Fruit fly (Drosophila melanogaster) whole organism, embryonic: ENCODE data around the gene CG10597.
A peak's percentile ranks its signal among the peaks of the same experiment; 100 is the strongest.

ENCODE experiments used
- Ada2b ChIP-seq: fragments of 200-800 bp; sonication (Bioruptor generic); IDR thresholded peaks from 2 replicates; pipeline ENCODE4 v1.3.6; 2022; ENCODE audit warnings: missing biosample characterization, missing genetic modification characterization
- Atf6 ChIP-seq: fragments of 200-800 bp; sonication (Bioruptor generic); IDR thresholded peaks from 2 replicates; pipeline ENCODE4 v1.3.6; 2022; ENCODE audit warnings: missing biosample characterization, missing genetic modification characterization
- BEAF-32 ChIP-seq: fragments of 200-800 bp; sonication (Bioruptor generic); optimal IDR thresholded peaks from 3 replicates; lab custom pipeline; 2017; ENCODE audit warnings: missing biosample characterization, missing genetic modification characterization, mild to moderate bottlenecking, moderate library complexity, missing genetic modification reagents
- CG11723 ChIP-seq: fragments of 200-800 bp; sonication (Bioruptor generic); optimal IDR thresholded peaks from 2 replicates; lab custom pipeline; 2017; ENCODE audit warnings: missing biosample characterization, mild to moderate bottlenecking, missing genetic modification characterization
- CG13296 ChIP-seq: fragments of 200-800 bp; sonication (Bioruptor generic); optimal IDR thresholded peaks from 3 replicates; lab custom pipeline; 2018; ENCODE audit warnings: missing biosample characterization, mild to moderate bottlenecking, missing genetic modification characterization
- CG13775 ChIP-seq: fragments of 200-800 bp; sonication (Bioruptor generic); optimal IDR thresholded peaks from 3 replicates; lab custom pipeline; 2017; ENCODE audit warnings: missing biosample characterization, mild to moderate bottlenecking, missing genetic modification characterization
- CG13894 ChIP-seq: fragments of 200-800 bp; sonication (Bioruptor generic); optimal IDR thresholded peaks from 3 replicates; lab custom pipeline; 2018; ENCODE audit warnings: missing biosample characterization, mild to moderate bottlenecking, missing genetic modification characterization, moderate library complexity
- CG14050 ChIP-seq: fragments of 200-800 bp; sonication (Bioruptor generic); IDR thresholded peaks from 3 replicates; pipeline ENCODE4 v1.3.6; 2022; ENCODE audit warnings: missing biosample characterization, missing genetic modification characterization
- CG18011 ChIP-seq: fragments of 200-800 bp; sonication (Bioruptor generic); optimal IDR thresholded peaks from 2 replicates; lab custom pipeline; 2017; ENCODE audit warnings: missing biosample characterization, missing genetic modification characterization, mild to moderate bottlenecking, moderate library complexity, missing genotype
- CG2712 ChIP-seq: fragments of 200-800 bp; optimal IDR thresholded peaks from 3 replicates; lab custom pipeline; 2019; ENCODE audit warnings: missing biosample characterization, mild to moderate bottlenecking, missing genetic modification characterization, moderate library complexity
- CG3847 ChIP-seq: fragments of 200-800 bp; sonication (Bioruptor generic); IDR thresholded peaks from 2 replicates; pipeline ENCODE4 v1.3.6; 2022; ENCODE audit warnings: missing biosample characterization, missing genetic modification characterization
- CG7372 ChIP-seq: fragments of 200-800 bp; sonication (Bioruptor generic); IDR thresholded peaks from 2 replicates; pipeline ENCODE4 v1.3.6; 2022; ENCODE audit warnings: missing biosample characterization, missing genetic modification characterization
- CG8765 ChIP-seq: fragments of 200-800 bp; sonication (Bioruptor generic); IDR thresholded peaks from 2 replicates; pipeline ENCODE4 v1.3.6; 2022; ENCODE audit warnings: missing biosample characterization, missing genetic modification characterization
- CG9817 ChIP-seq: fragments of 200-800 bp; sonication (Bioruptor generic); optimal IDR thresholded peaks from 2 replicates; lab custom pipeline; 2018; ENCODE audit warnings: missing biosample characterization, mild to moderate bottlenecking, missing genetic modification characterization, moderate library complexity
- CHES-1-like ChIP-seq: fragments of 200-800 bp; sonication (Bioruptor generic); optimal IDR thresholded peaks from 2 replicates; lab custom pipeline; 2016; ENCODE audit warnings: missing biosample characterization, missing genetic modification characterization
- Dbx ChIP-seq: fragments of 200-800 bp; sonication (Bioruptor generic); IDR thresholded peaks from 3 replicates; pipeline ENCODE4 v1.3.6; 2022; ENCODE audit warnings: missing biosample characterization, missing genetic modification characterization
- H2.0 ChIP-seq: fragments of 200-800 bp; sonication (Bioruptor generic); IDR thresholded peaks from 2 replicates; pipeline ENCODE4 v1.3.6; 2022; ENCODE audit warnings: missing biosample characterization, missing genetic modification characterization
- Lim3 ChIP-seq: fragments of 200-800 bp; sonication (Bioruptor generic); IDR thresholded peaks from 2 replicates; pipeline ENCODE4 v1.3.6; 2022; ENCODE audit warnings: missing biosample characterization, missing genetic modification characterization
- MTF-1 ChIP-seq: fragments of 200-800 bp; sonication (Bioruptor generic); optimal IDR thresholded peaks from 2 replicates; lab custom pipeline; 2018; ENCODE audit warnings: missing biosample characterization, mild to moderate bottlenecking, missing genetic modification characterization, borderline replicate concordance
- Mad ChIP-seq: fragments of 200-800 bp; sonication (Bioruptor generic); optimal IDR thresholded peaks from 2 replicates; lab custom pipeline; 2016; ENCODE audit warnings: missing biosample characterization, missing genetic modification characterization
- Poxn ChIP-seq: fragments of 200-800 bp; sonication (Bioruptor generic); IDR thresholded peaks from 2 replicates; pipeline ENCODE4 v1.3.6; 2022; ENCODE audit warnings: missing biosample characterization, missing genetic modification characterization
- Usf ChIP-seq: fragments of 200-800 bp; sonication (Bioruptor generic); optimal IDR thresholded peaks from 2 replicates; lab custom pipeline; 2017; ENCODE audit warnings: missing genotype, missing biosample characterization, missing genetic modification characterization
- amos ChIP-seq: fragments of 200-800 bp; sonication (Bioruptor generic); IDR thresholded peaks from 2 replicates; pipeline ENCODE4 v1.3.6; 2022; ENCODE audit warnings: missing biosample characterization, missing genetic modification characterization; ENCODE audit not compliant: partially characterized antibody
- ase ChIP-seq: fragments of 200-800 bp; sonication (Bioruptor generic); IDR thresholded peaks from 3 replicates; pipeline ENCODE4 v1.3.6; 2022; ENCODE audit warnings: missing biosample characterization, missing genetic modification characterization
- ash1 ChIP-seq: fragments of 200-800 bp; sonication (Bioruptor generic); optimal IDR thresholded peaks from 2 replicates; lab custom pipeline; 2018; ENCODE audit warnings: missing biosample characterization, mild to moderate bottlenecking, missing genetic modification characterization
- ato ChIP-seq: fragments of 200-800 bp; sonication (Bioruptor generic); IDR thresholded peaks from 2 replicates; pipeline ENCODE4 v1.3.6; 2022; ENCODE audit warnings: missing biosample characterization, missing genetic modification characterization; ENCODE audit not compliant: partially characterized antibody
- btn ChIP-seq: fragments of 200-800 bp; sonication (Bioruptor generic); optimal IDR thresholded peaks from 2 replicates; lab custom pipeline; 2016; ENCODE audit warnings: missing biosample characterization, missing genetic modification characterization
- ci ChIP-seq: fragments of 200-800 bp; sonication (Bioruptor generic); IDR thresholded peaks from 3 replicates; pipeline ENCODE4 v1.3.6; 2022; ENCODE audit warnings: missing biosample characterization, missing genetic modification characterization
- crc ChIP-seq: fragments of 200-800 bp; sonication (Bioruptor generic); optimal IDR thresholded peaks from 2 replicates; lab custom pipeline; 2016; ENCODE audit warnings: missing biosample characterization, missing genetic modification characterization
- dan ChIP-seq: fragments of 200-800 bp; sonication (Bioruptor generic); IDR thresholded peaks from 2 replicates; pipeline ENCODE4 v1.3.6; 2022; ENCODE audit warnings: missing biosample characterization, missing genetic modification characterization
- danr ChIP-seq: fragments of 200-800 bp; sonication (Bioruptor generic); IDR thresholded peaks from 2 replicates; pipeline ENCODE4 v1.3.6; 2022; ENCODE audit warnings: missing biosample characterization, missing genetic modification characterization
- exex ChIP-seq: fragments of 200-800 bp; sonication (Bioruptor generic); optimal IDR thresholded peaks from 4 replicates; lab custom pipeline; 2018; ENCODE audit warnings: missing biosample characterization, mild to moderate bottlenecking, missing genetic modification characterization, moderate library complexity
- eyg ChIP-seq: fragments of 200-800 bp; sonication (Bioruptor generic); optimal IDR thresholded peaks from 3 replicates; lab custom pipeline; 2016; ENCODE audit warnings: missing biosample characterization, missing genetic modification characterization
- gsb ChIP-seq: fragments of 200-800 bp; sonication (Bioruptor generic); IDR thresholded peaks from 2 replicates; pipeline ENCODE4 v1.3.6; 2022; ENCODE audit warnings: missing biosample characterization, missing genetic modification characterization
- klu ChIP-seq: fragments of 200-800 bp; sonication (Bioruptor generic); IDR thresholded peaks from 2 replicates; pipeline ENCODE4 v1.3.6; 2022; ENCODE audit warnings: missing biosample characterization, missing genetic modification characterization
- kni ChIP-seq: fragments of 200-800 bp; sonication (Bioruptor generic); optimal IDR thresholded peaks from 3 replicates; lab custom pipeline; 2017; ENCODE audit warnings: mild to moderate bottlenecking, missing biosample characterization, missing genetic modification reagents, missing genetic modification characterization
- nmo ChIP-seq: fragments of 200-800 bp; sonication (Bioruptor generic); optimal IDR thresholded peaks from 2 replicates; lab custom pipeline; 2018; ENCODE audit warnings: missing biosample characterization, mild to moderate bottlenecking, missing genetic modification characterization, moderate library complexity
- oc ChIP-seq: fragments of 200-800 bp; sonication (Bioruptor generic); optimal IDR thresholded peaks from 2 replicates; lab custom pipeline; 2018; ENCODE audit warnings: missing biosample characterization, mild to moderate bottlenecking, missing genetic modification characterization, moderate library complexity
- pb ChIP-seq: fragments of 200-800 bp; sonication (Bioruptor generic); optimal IDR thresholded peaks from 3 replicates; lab custom pipeline; 2016; ENCODE audit warnings: missing biosample characterization, missing genetic modification characterization
- phol ChIP-seq: fragments of 200-800 bp; sonication (Bioruptor generic); optimal IDR thresholded peaks from 3 replicates; lab custom pipeline; 2018; ENCODE audit warnings: missing biosample characterization, mild to moderate bottlenecking, missing genetic modification characterization, moderate library complexity
- repo ChIP-seq: fragments of 200-800 bp; sonication (Bioruptor generic); optimal IDR thresholded peaks from 2 replicates; lab custom pipeline; 2016; ENCODE audit warnings: missing biosample characterization, missing genetic modification characterization
- row ChIP-seq: fragments of 200-800 bp; sonication (Bioruptor generic); IDR thresholded peaks from 3 replicates; pipeline ENCODE4 v1.3.6; 2022; ENCODE audit warnings: missing biosample characterization, missing genetic modification characterization
- sens ChIP-seq: fragments of 200-800 bp; sonication (Bioruptor generic); peaks from one replicate; lab custom pipeline; 2016; ENCODE audit warnings: missing biosample characterization, missing genetic modification characterization
- sens-2 ChIP-seq: fragments of 200-800 bp; sonication (Bioruptor generic); IDR thresholded peaks from 2 replicates; pipeline ENCODE4 v1.3.6; 2022; ENCODE audit warnings: missing biosample characterization, missing genetic modification characterization
- slbo ChIP-seq: fragments of 200-800 bp; sonication (Bioruptor generic); IDR thresholded peaks from 2 replicates; pipeline ENCODE4 v1.3.6; 2022; ENCODE audit warnings: missing biosample characterization, missing genetic modification characterization
- tap ChIP-seq: fragments of 200-800 bp; optimal IDR thresholded peaks from 3 replicates; lab custom pipeline; 2019; ENCODE audit warnings: missing biosample characterization, mild to moderate bottlenecking, missing genetic modification characterization, moderate library complexity
- trh ChIP-seq: fragments of 200-800 bp; sonication (Bioruptor generic); optimal IDR thresholded peaks from 2 replicates; lab custom pipeline; 2016; ENCODE audit warnings: missing biosample characterization, missing genetic modification characterization
- wek ChIP-seq: fragments of 200-800 bp; sonication (Bioruptor generic); optimal IDR thresholded peaks from 3 replicates; lab custom pipeline; 2018; ENCODE audit warnings: missing biosample characterization, mild to moderate bottlenecking, missing genetic modification characterization, moderate library complexity
- yki ChIP-seq: fragments of >200 bp; optimal IDR thresholded peaks from 3 replicates; lab custom pipeline; 2018

CG10597 gene

dm6 chrX:17202498-17203162, 28.2 kb downstream of the CG10597 start, which contains the start of the genes TTLL1A and CG5070:
Gene TTLL1A (minus strand): TSS chrX:17202598.
Gene CG5070 (plus strand): TSS chrX:17203112.
- TF ChIP-seq nmo (GFP tag; lab: Kevin White, UChicago) (no peak), CG13894 (tag; lab: Kevin White, UChicago) (no peak), eyg (GFP tag; lab: Kevin White, UChicago) (no peak), slbo (GFP tag; lab: Robert Waterston, UW) (no peak), CG8765 (GFP tag; lab: Robert Waterston, UW) (no peak), BEAF-32 (GFP tag; lab: Kevin White, UChicago) (no peak), crc (no peak), CG13775 (GFP tag; lab: Kevin White, UChicago) (no peak), CHES-1-like (GFP tag; lab: Kevin White, UChicago) (no peak), Mad (GFP tag; lab: Kevin White, UChicago) (no peak), amos (GFP tag; lab: Robert Waterston, UW) (no peak), ase (GFP tag; lab: Robert Waterston, UW) (no peak), yki (no peak), pb (GFP tag; lab: Kevin White, UChicago) (no peak), MTF-1 (GFP tag; lab: Kevin White, UChicago) (no peak), CG18011 (GFP tag; lab: Kevin White, UChicago) (no peak), ash1 (no peak), CG9817 (no peak)

- TF ChIP-seq ash1 = no peak
- TF ChIP-seq sens (GFP tag; lab: Kevin White, UChicago) = peak; percentile 77
Measured at dm6 chrX:17188167-17188566, 42.7 kb downstream of the CG10597 start.

- TF ChIP-seq eyg (GFP tag; lab: Kevin White, UChicago) (no peak), row (peak; percentile 38; the same call in 1 of the 3 replicates), Usf (GFP tag; lab: Kevin White, UChicago) (no peak), ci (GFP tag; lab: Robert Waterston, UW) (no peak), CG13296 (no peak), klu (GFP tag; lab: Robert Waterston, UW) (no peak), danr (GFP tag; lab: Robert Waterston, UW) (no peak), ato (GFP tag; lab: Robert Waterston, UW) (no peak), btn (GFP tag; lab: Kevin White, UChicago) (no peak), CG2712 (tag; lab: Kevin White, UChicago) (peak; percentile 38), Atf6 (no peak), Ada2b (0 out of 2 replicates have a peak, but pooled peaks have one; percentile 14), exex (tag; lab: Kevin White, UChicago) (no peak), CG7372 (GFP tag; lab: Robert Waterston, UW) (no peak), gsb (GFP tag; lab: Robert Waterston, UW) (no peak), tap (no peak), CG14050 (no peak), CG11723 (GFP tag; lab: Kevin White, UChicago) (no peak), oc (tag; lab: Kevin White, UChicago) (no peak), nmo (GFP tag; lab: Kevin White, UChicago) (no peak), H2.0 (no peak), dan (no peak), wek (GFP tag; lab: Kevin White, UChicago) (no peak), Dbx (no peak), Poxn (GFP tag; lab: Robert Waterston, UW) (no peak), sens-2 (GFP tag; lab: Robert Waterston, UW) (no peak), trh (GFP tag; lab: Kevin White, UChicago) (no peak), repo (no peak), CG3847 (GFP tag; lab: Robert Waterston, UW) (no peak), Lim3 (GFP tag; lab: Robert Waterston, UW) (no peak), kni (GFP tag; lab: Kevin White, UChicago) (no peak), phol (tag; lab: Kevin White, UChicago) (peak; percentile 23)
Measured at dm6 chrX:17187495-17187894, 43.3 kb downstream of the CG10597 start.
